Fruit fly (Drosophila melanogaster) whole organism, embryonic: ENCODE measurements around the gene sage.

Experiments used
- Bteb2 ChIP-seq: fragments of 200-800 bp; sonication (Bioruptor generic); optimal IDR thresholded peaks from 2 replicates; lab custom pipeline; 2016; ENCODE audit warnings: missing biosample characterization, missing genetic modification characterization
- CG11085 ChIP-seq: fragments of 200-800 bp; sonication (Bioruptor generic); IDR thresholded peaks from 2 replicates; pipeline ENCODE4 v1.3.6; 2022; ENCODE audit warnings: missing biosample characterization, missing genetic modification characterization
- CG11398 ChIP-seq: fragments of 200-800 bp; sonication (Bioruptor generic); optimal IDR thresholded peaks from 2 replicates; lab custom pipeline; 2016; ENCODE audit warnings: missing biosample characterization, missing genetic modification characterization
- CG11504 ChIP-seq: fragments of 200-800 bp; sonication (Bioruptor generic); optimal IDR thresholded peaks from 3 replicates; lab custom pipeline; 2019; ENCODE audit warnings: missing biosample characterization, mild to moderate bottlenecking, missing genetic modification characterization, moderate library complexity
- CG12071 ChIP-seq: fragments of 200-800 bp; sonication (Bioruptor generic); optimal IDR thresholded peaks from 3 replicates; lab custom pipeline; 2018; ENCODE audit warnings: missing biosample characterization, mild to moderate bottlenecking, missing genetic modification characterization
- CG12659 ChIP-seq: fragments of 200-800 bp; sonication (Bioruptor generic); optimal IDR thresholded peaks from 3 replicates; lab custom pipeline; 2017; ENCODE audit warnings: mild to moderate bottlenecking, missing biosample characterization, missing genetic modification reagents, missing genetic modification characterization
- CG13123 ChIP-seq: fragments of 200-800 bp; sonication (Bioruptor generic); optimal IDR thresholded peaks from 2 replicates; lab custom pipeline; 2016; ENCODE audit warnings: missing biosample characterization, missing genetic modification characterization
- CG14441 ChIP-seq: fragments of 200-800 bp; sonication (Bioruptor generic); IDR thresholded peaks from 2 replicates; pipeline ENCODE4 v1.3.6; 2022; ENCODE audit warnings: missing biosample characterization, missing genetic modification characterization
- CG2678 ChIP-seq: fragments of 200-800 bp; sonication (Bioruptor generic); optimal IDR thresholded peaks from 3 replicates; lab custom pipeline; 2019; ENCODE audit warnings: missing biosample characterization, mild to moderate bottlenecking, missing genetic modification characterization, moderate library complexity
- CG2712 ChIP-seq: fragments of 200-800 bp; optimal IDR thresholded peaks from 3 replicates; lab custom pipeline; 2019; ENCODE audit warnings: missing biosample characterization, mild to moderate bottlenecking, missing genetic modification characterization, moderate library complexity
- CG2875 ChIP-seq: fragments of 200-800 bp; sonication (Bioruptor generic); optimal IDR thresholded peaks from 2 replicates; lab custom pipeline; 2017; ENCODE audit warnings: missing biosample characterization, mild to moderate bottlenecking, missing genetic modification characterization, missing genetic modification reagents
- CG3065 ChIP-seq: fragments of 200-800 bp; sonication (Bioruptor generic); optimal IDR thresholded peaks from 2 replicates; lab custom pipeline; 2016; ENCODE audit warnings: missing biosample characterization, missing genetic modification characterization
- CG43689 ChIP-seq: fragments of 200-800 bp; sonication (Bioruptor generic); IDR thresholded peaks from 2 replicates; pipeline ENCODE4 v1.3.6; 2022; ENCODE audit warnings: missing biosample characterization, missing genetic modification characterization
- CG4404 ChIP-seq: fragments of 200-800 bp; sonication (Bioruptor generic); IDR thresholded peaks from 2 replicates; pipeline ENCODE4 v1.3.6; 2022; ENCODE audit warnings: missing biosample characterization, missing genetic modification characterization
- CG4424 ChIP-seq: fragments of 200-800 bp; sonication (Bioruptor generic); optimal IDR thresholded peaks from 3 replicates; lab custom pipeline; 2016; ENCODE audit warnings: missing biosample characterization, missing genetic modification characterization
- CG7963 ChIP-seq: fragments of 200-800 bp; sonication (Bioruptor generic); IDR thresholded peaks from 3 replicates; pipeline ENCODE4 v1.3.6; 2022; ENCODE audit warnings: missing biosample characterization, missing genetic modification characterization; ENCODE audit not compliant: partially characterized antibody
- CG8924 ChIP-seq: fragments of 200-800 bp; optimal IDR thresholded peaks from 3 replicates; lab custom pipeline; 2019; ENCODE audit warnings: missing biosample characterization, mild to moderate bottlenecking, missing genetic modification characterization, moderate library complexity
- Dbx ChIP-seq: fragments of 200-800 bp; sonication (Bioruptor generic); IDR thresholded peaks from 3 replicates; pipeline ENCODE4 v1.3.6; 2022; ENCODE audit warnings: missing biosample characterization, missing genetic modification characterization
- E2f2 ChIP-seq: fragments of 200-800 bp; sonication (Bioruptor generic); IDR thresholded peaks from 2 replicates; pipeline ENCODE4 v1.3.6; 2022; ENCODE audit warnings: missing biosample characterization, missing genetic modification characterization
- Elba2 ChIP-seq: fragments of 200-800 bp; sonication (Bioruptor generic); optimal IDR thresholded peaks from 3 replicates; lab custom pipeline; 2016; ENCODE audit warnings: missing biosample characterization, missing genetic modification characterization
- Fer3 ChIP-seq: fragments of 200-800 bp; sonication (Bioruptor generic); optimal IDR thresholded peaks from 2 replicates; lab custom pipeline; 2018; ENCODE audit warnings: missing biosample characterization, mild to moderate bottlenecking, missing genetic modification characterization, moderate library complexity
- Hr39 ChIP-seq: fragments of >200 bp; optimal IDR thresholded peaks from 2 replicates; lab custom pipeline; 2017
- Hr51 ChIP-seq, 2 experiments: fragments of 200-800 bp; sonication (Bioruptor generic); optimal IDR thresholded peaks; 2 replicates in 1 of 2; 3 replicates in 1 of 2; lab custom pipeline; 2016 to 2018; ENCODE audit warnings: missing biosample characterization in 2 of 2, missing genetic modification characterization in 2 of 2, mild to moderate bottlenecking in 1 of 2, moderate library complexity in 1 of 2
- Kr ChIP-seq: fragments of 200-800 bp; sonication (Bioruptor generic); optimal IDR thresholded peaks from 2 replicates; lab custom pipeline; 2017; ENCODE audit warnings: missing biosample characterization, mild to moderate bottlenecking, missing genetic modification characterization
- MESR4 ChIP-seq: fragments of 200-800 bp; sonication (Bioruptor generic); optimal IDR thresholded peaks from 2 replicates; lab custom pipeline; 2018; ENCODE audit warnings: missing biosample characterization, mild to moderate bottlenecking, missing genetic modification characterization, moderate library complexity
- Opbp ChIP-seq: fragments of 200-800 bp; sonication (Bioruptor generic); IDR thresholded peaks from 3 replicates; pipeline ENCODE4 v1.3.6; 2022; ENCODE audit warnings: missing biosample characterization, missing genetic modification characterization; ENCODE audit not compliant: partially characterized antibody
- Sry-β ChIP-seq: fragments of 200-800 bp; sonication (Bioruptor generic); optimal IDR thresholded peaks from 2 replicates; lab custom pipeline; 2018; ENCODE audit warnings: missing biosample characterization, mild to moderate bottlenecking, missing genetic modification characterization, moderate library complexity
- Xbp1 ChIP-seq: fragments of 200-800 bp; sonication (Bioruptor generic); optimal IDR thresholded peaks from 3 replicates; lab custom pipeline; 2016; ENCODE audit warnings: missing biosample characterization, mild to moderate bottlenecking, missing genetic modification characterization
- Xrp1 ChIP-seq: fragments of 200-800 bp; sonication (Bioruptor generic); IDR thresholded peaks from 2 replicates; pipeline ENCODE4 v1.3.6; 2022; ENCODE audit warnings: missing biosample characterization, missing genetic modification characterization
- chm ChIP-seq: fragments of 200-800 bp; sonication (Bioruptor generic); IDR thresholded peaks from 2 replicates; pipeline ENCODE4 v1.3.6; 2022; ENCODE audit warnings: missing biosample characterization, missing genetic modification characterization
- en ChIP-seq: fragments of 200-800 bp; sonication (Bioruptor generic); optimal IDR thresholded peaks from 2 replicates; lab custom pipeline; 2016; ENCODE audit warnings: missing biosample characterization, missing genetic modification characterization
- ewg ChIP-seq: fragments of 200-800 bp; sonication (Bioruptor generic); optimal IDR thresholded peaks from 3 replicates; lab custom pipeline; 2017; ENCODE audit warnings: mild to moderate bottlenecking, missing biosample characterization, missing genetic modification reagents, missing genetic modification characterization
- fd3F ChIP-seq: fragments of 200-800 bp; sonication (Bioruptor generic); optimal IDR thresholded peaks from 2 replicates; lab custom pipeline; 2018; ENCODE audit warnings: missing biosample characterization, mild to moderate bottlenecking, missing genetic modification characterization, moderate library complexity
- fru ChIP-seq: fragments of >200 bp; optimal IDR thresholded peaks from 2 replicates; lab custom pipeline; 2017
- gcm2 ChIP-seq: fragments of 200-800 bp; sonication (Bioruptor generic); optimal IDR thresholded peaks from 2 replicates; lab custom pipeline; 2016; ENCODE audit warnings: missing biosample characterization, missing genetic modification characterization
- gsb ChIP-seq: fragments of 200-800 bp; sonication (Bioruptor generic); IDR thresholded peaks from 2 replicates; pipeline ENCODE4 v1.3.6; 2022; ENCODE audit warnings: missing biosample characterization, missing genetic modification characterization
- gt ChIP-seq: fragments of 200-800 bp; sonication (Bioruptor generic); IDR thresholded peaks from 2 replicates; pipeline ENCODE4 v1.3.6; 2022; ENCODE audit warnings: missing biosample characterization, missing genetic modification characterization
- ham ChIP-seq: fragments of 200-800 bp; sonication (Bioruptor generic); IDR thresholded peaks from 2 replicates; pipeline ENCODE4 v1.3.6; 2022; ENCODE audit warnings: missing biosample characterization, missing genetic modification characterization
- insv ChIP-seq, 2 experiments: fragments of 200-800 bp; sonication (Bioruptor generic); optimal IDR thresholded peaks; 3 replicates each; lab custom pipeline; 2016 to 2018; ENCODE audit warnings: missing biosample characterization in 2 of 2, missing genetic modification characterization in 2 of 2
- jigr1 ChIP-seq: fragments of 200-800 bp; sonication (Bioruptor generic); IDR thresholded peaks from 3 replicates; pipeline ENCODE4 v1.3.6; 2022; ENCODE audit warnings: missing biosample characterization, missing genetic modification characterization
- kah ChIP-seq: fragments of 200-800 bp; sonication (Bioruptor generic); optimal IDR thresholded peaks from 2 replicates; lab custom pipeline; 2018; ENCODE audit warnings: missing biosample characterization, mild to moderate bottlenecking, missing genetic modification characterization
- lola ChIP-seq, 3 experiments: fragments of >200 bp in 2 of 3; fragments of 200-800 bp in 1 of 3; sonication (Bioruptor generic) in 1 of 3; optimal IDR thresholded peaks; 2 replicates each; lab custom pipeline; 2017 to 2019; ENCODE audit warnings: missing biosample characterization in 3 of 3, missing genetic modification characterization in 3 of 3, mild to moderate bottlenecking in 1 of 3, moderate library complexity in 1 of 3
- nerfin-1 ChIP-seq: fragments of 200-800 bp; sonication (Bioruptor generic); optimal IDR thresholded peaks from 3 replicates; lab custom pipeline; 2019; ENCODE audit warnings: missing biosample characterization, mild to moderate bottlenecking, missing genetic modification characterization, moderate library complexity
- pb ChIP-seq: fragments of 200-800 bp; sonication (Bioruptor generic); optimal IDR thresholded peaks from 3 replicates; lab custom pipeline; 2016; ENCODE audit warnings: missing biosample characterization, missing genetic modification characterization
- pros ChIP-seq: fragments of 200-800 bp; sonication (Bioruptor generic); optimal IDR thresholded peaks from 3 replicates; lab custom pipeline; 2019; ENCODE audit warnings: missing biosample characterization, mild to moderate bottlenecking, missing genetic modification characterization, moderate library complexity
- sc ChIP-seq, 3 experiments: fragments of >200 bp in 2 of 3; fragments of 200-800 bp in 1 of 3; sonication (Bioruptor generic) in 1 of 3; optimal IDR thresholded peaks; 2 replicates in 2 of 3; 3 replicates in 1 of 3; lab custom pipeline; 2017; ENCODE audit warnings: mild to moderate bottlenecking in 1 of 3, missing biosample characterization in 1 of 3, missing genetic modification characterization in 1 of 3, missing genetic modification reagents in 1 of 3
- sima ChIP-seq: fragments of 200-800 bp; sonication (Bioruptor generic); optimal IDR thresholded peaks from 2 replicates; lab custom pipeline; 2016; ENCODE audit warnings: missing biosample characterization, missing genetic modification characterization
- toy ChIP-seq: fragments of 200-800 bp; sonication (Bioruptor generic); IDR thresholded peaks from 2 replicates; pipeline ENCODE4 v1.3.6; 2022; ENCODE audit warnings: missing biosample characterization, missing genetic modification characterization
- twi ChIP-seq: fragments of 200-800 bp; optimal IDR thresholded peaks from 2 replicates; lab custom pipeline; 2019; ENCODE audit warnings: missing biosample characterization, mild to moderate bottlenecking, missing genetic modification characterization, moderate library complexity
- unc-4 ChIP-seq: fragments of 200-800 bp; sonication (Bioruptor generic); IDR thresholded peaks from 2 replicates; pipeline ENCODE4 v1.3.6; 2022; ENCODE audit warnings: missing biosample characterization, missing genetic modification characterization; ENCODE audit not compliant: partially characterized antibody
- zfh1 ChIP-seq: fragments of 200-800 bp; sonication (Bioruptor generic); IDR thresholded peaks from 3 replicates; pipeline ENCODE4 v1.3.6; 2022; ENCODE audit warnings: missing biosample characterization, missing genetic modification characterization

Gene sage

dm6 chr3R:9224807-9225206 lies 39.1 kb downstream of the sage start (continued):
- no peak for TF ChIP-seq Kr (GFP tag; lab: Kevin White, UChicago)
- no peak for TF ChIP-seq Opbp (GFP tag; lab: Robert Waterston, UW)
- TF ChIP-seq Xbp1 (GFP tag; lab: Kevin White, UChicago) = peak; percentile 81
- TF ChIP-seq Fer3 (tag; lab: Kevin White, UChicago) = peak; percentile 57
- TF ChIP-seq Hr39 (lab: Kevin White, UChicago) = no peak
- TF ChIP-seq Bteb2 (GFP tag; lab: Kevin White, UChicago) = peak; percentile 51
- TF ChIP-seq kah = peak; percentile 53
- peak; percentile 59 for TF ChIP-seq twi (tag; lab: Kevin White, UChicago)
- TF ChIP-seq chm (GFP tag; lab: Robert Waterston, UW) = no peak
- TF ChIP-seq CG12071 (GFP tag; lab: Kevin White, UChicago) = no peak
- no peak for TF ChIP-seq insv (GFP tag; optimal IDR thresholded peaks at IDR 0.05; lab: Kevin White, UChicago)
- TF ChIP-seq unc-4 (GFP tag; lab: Robert Waterston, UW) = no peak
- peak in 1 of 3 experiments; percentile 53 for TF ChIP-seq lola (GFP tag; optimal IDR thresholded peaks at IDR 0.05; lab: Kevin White, UChicago)
- TF ChIP-seq jigr1 (GFP tag; lab: Robert Waterston, UW) = no peak; the same call in 2 of the 3 replicates
- no peak for TF ChIP-seq nerfin-1 (tag; lab: Kevin White, UChicago)
- TF ChIP-seq Sry-β = no peak
- no peak for TF ChIP-seq gsb (GFP tag; lab: Robert Waterston, UW)
- no peak for TF ChIP-seq gcm2 (GFP tag; lab: Kevin White, UChicago)
- TF ChIP-seq CG7963 (GFP tag; lab: Robert Waterston, UW) = no peak
- TF ChIP-seq CG13123 (GFP tag; lab: Kevin White, UChicago) = peak; percentile 44
- TF ChIP-seq Hr51 (GFP tag; optimal IDR thresholded peaks at IDR 0.05; lab: Kevin White, UChicago) = peak in 1 of 2 experiments; percentile 77
- TF ChIP-seq Dbx = 0 out of 3 replicates have a peak, but pooled peaks have one; percentile 43
- TF ChIP-seq CG2875 (GFP tag; lab: Kevin White, UChicago) = peak; percentile 56
- peak; percentile 77 for TF ChIP-seq CG14441
- TF ChIP-seq CG11085 (GFP tag; lab: Robert Waterston, UW) = peak; percentile 36; the same call in 1 of the 2 replicates
- TF ChIP-seq gt = no peak
- TF ChIP-seq ham (GFP tag; lab: Robert Waterston, UW) = no peak
- peak; percentile 83 for TF ChIP-seq CG11504 (tag; lab: Kevin White, UChicago)
- peak; percentile 73; the same call in 2 of the 3 replicates for TF ChIP-seq zfh1 (GFP tag; lab: Robert Waterston, UW)
- TF ChIP-seq CG2678 (tag; lab: Kevin White, UChicago) = peak; percentile 65
- TF ChIP-seq CG8924 (tag; lab: Kevin White, UChicago) = peak; percentile 85
- TF ChIP-seq sima (GFP tag; lab: Kevin White, UChicago) = no peak
- no peak for TF ChIP-seq MESR4
- TF ChIP-seq E2f2 (GFP tag; lab: Robert Waterston, UW) = peak; percentile 58; the same call in 1 of the 2 replicates
- no peak for TF ChIP-seq CG4404 (GFP tag; lab: Robert Waterston, UW)
- peak; percentile 46 for TF ChIP-seq ewg (GFP tag; lab: Kevin White, UChicago)
- peak; percentile 6 for TF ChIP-seq en (GFP tag; lab: Kevin White, UChicago)
- TF ChIP-seq toy (GFP tag; lab: Robert Waterston, UW) = no peak
- TF ChIP-seq CG11398 (GFP tag; lab: Kevin White, UChicago) = peak; percentile 9
- peak; percentile 39 for TF ChIP-seq fd3F (GFP tag; lab: Kevin White, UChicago)
- TF ChIP-seq pb (GFP tag; lab: Kevin White, UChicago) = peak; percentile 27
- no peak for TF ChIP-seq CG3065
- peak; percentile 86 for TF ChIP-seq CG2712 (tag; lab: Kevin White, UChicago)
- no peak for TF ChIP-seq fru
- TF ChIP-seq Elba2 (GFP tag; lab: Kevin White, UChicago) = no peak
- TF ChIP-seq CG12659 (GFP tag; lab: Kevin White, UChicago) = peak; percentile 44
- TF ChIP-seq CG43689 (GFP tag; lab: Robert Waterston, UW) = no peak
- peak; percentile 83 for TF ChIP-seq Xrp1
- no peak for TF ChIP-seq sc (optimal IDR thresholded peaks at IDR 0.05; lab: Kevin White, UChicago)
- TF ChIP-seq sc (GFP tag; optimal IDR thresholded peaks at IDR 0.05; lab: Kevin White, UChicago) = peak; percentile 20
- peak; percentile 82 for TF ChIP-seq CG4424 (GFP tag; lab: Kevin White, UChicago)
- TF ChIP-seq pros = no peak
